Worm (Caenorhabditis elegans): Measurements from ENCODE around the gene F49H12.7.

DNA sequence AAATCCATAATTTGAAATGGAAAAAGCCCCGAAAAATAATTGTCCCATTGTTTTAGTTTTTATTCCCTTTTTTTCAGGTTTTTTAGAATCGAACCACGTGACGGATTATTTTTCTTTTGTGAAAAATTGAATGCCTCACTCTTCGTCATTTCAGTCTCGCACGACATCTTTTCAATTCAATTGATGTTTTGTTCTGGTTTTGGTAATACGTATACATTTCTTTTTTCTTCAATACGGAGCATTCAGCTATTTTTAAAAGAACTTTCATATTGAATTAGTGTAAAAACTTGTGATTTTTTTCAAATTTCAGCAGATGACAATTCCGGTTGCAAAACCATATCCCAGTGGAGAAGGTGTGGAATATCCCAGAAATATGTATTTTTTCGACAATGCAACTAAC lies at the start of gene F49H12.7:
- TF ChIP-seq ceh-9 (tag; optimal IDR thresholded peaks at IDR 0.05) (no peak), ceh-30 (tag; optimal IDR thresholded peaks at IDR 0.05) (no peak), nhr-11 (tag; optimal IDR thresholded peaks at IDR 0.05) (no peak), pros-1 (tag; optimal IDR thresholded peaks at IDR 0.05) (no peak)
